Fruit fly (Drosophila melanogaster) S2 (cell line): ENCODE measurements around the gene CG33263.

Experiments used
- CG8478 ChIP-seq: fragments of >200 bp; optimal IDR thresholded peaks from 2 replicates; lab custom pipeline; 2018
- CTCF ChIP-seq, 2 experiments: fragments of >200 bp; optimal IDR thresholded peaks; 2 replicates each; lab custom pipeline; 2018

dm6 chr3L:13437654-13438053, 13.7 kb upstream of the CG33263 start, which contains the start of gene CG10725:
- no peak for TF ChIP-seq CG8478
- TF ChIP-seq CTCF (optimal IDR thresholded peaks at IDR 0.05; lab: Kevin White, UChicago) = no peak
